Worm (Caenorhabditis elegans) whole organism, young adult: ENCODE measurements around the gene act-1.

Experiments used
- B0019.2 ChIP-seq: fragments of 200-800 bp; sonication (Bioruptor generic); conservative IDR thresholded peaks from 2 replicates; pipeline ENCODE4 v1.3.6; 2022; ENCODE audit warnings: missing genetic modification reagents, missing genetic modification characterization, missing compliant biosample characterization
- B0261.1 ChIP-seq: sonication (generic microtip); optimal IDR thresholded peaks from 2 replicates; lab custom pipeline; 2016; ENCODE audit warnings: mild to moderate bottlenecking, missing genetic modification characterization, moderate library complexity, missing compliant biosample characterization
- C06A6.2 ChIP-seq: fragments of 200-800 bp; sonication (Bioruptor generic); conservative IDR thresholded peaks from 2 replicates; pipeline ENCODE4 v1.3.6; 2022; ENCODE audit warnings: missing genetic modification characterization, missing compliant biosample characterization
- C17E4.6 ChIP-seq: fragments of 200-800 bp; sonication (Bioruptor generic); IDR thresholded peaks from 2 replicates; pipeline ENCODE4 v1.3.6; 2022; ENCODE audit warnings: missing genetic modification reagents, missing genetic modification characterization, missing compliant biosample characterization
- F10E7.11 ChIP-seq: sonication (generic microtip); optimal IDR thresholded peaks from 2 replicates; lab custom pipeline; 2017; ENCODE audit warnings: mild to moderate bottlenecking, missing genetic modification characterization, moderate library complexity, missing compliant biosample characterization
- F22D6.2 ChIP-seq: sonication (generic microtip); optimal IDR thresholded peaks from 2 replicates; lab custom pipeline; 2016; ENCODE audit warnings: mild to moderate bottlenecking, missing genetic modification characterization, missing compliant biosample characterization
- F23B12.7 ChIP-seq: sonication (generic microtip); optimal IDR thresholded peaks from 2 replicates; lab custom pipeline; 2017; ENCODE audit warnings: missing genetic modification characterization, mild to moderate bottlenecking, missing compliant biosample characterization, antibody characterized with exemption, moderate library complexity; ENCODE audit not compliant: insufficient read depth
- F37B4.10 ChIP-seq: fragments of 200-800 bp; sonication (Bioruptor generic); IDR thresholded peaks from 2 replicates; pipeline ENCODE4 v1.3.6; 2022; ENCODE audit warnings: missing genetic modification characterization, missing compliant biosample characterization
- F39B2.1 ChIP-seq: fragments of 200-800 bp; sonication (Bioruptor generic); IDR thresholded peaks from 2 replicates; pipeline ENCODE4 v1.3.6; 2022; ENCODE audit warnings: missing genetic modification reagents, missing genetic modification characterization, missing compliant biosample characterization
- K11D2.4 ChIP-seq: fragments of 200-800 bp; sonication (Bioruptor generic); IDR thresholded peaks from 2 replicates; pipeline ENCODE4 v1.3.6; 2022; ENCODE audit warnings: missing genetic modification reagents, missing genetic modification characterization, missing compliant biosample characterization
- K12H6.12 ChIP-seq: fragments of 200-800 bp; sonication (Bioruptor generic); optimal IDR thresholded peaks from 2 replicates; lab custom pipeline; 2018; ENCODE audit warnings: mild to moderate bottlenecking, missing genetic modification characterization, missing compliant biosample characterization
- T07F8.4 ChIP-seq: sonication (generic microtip); optimal IDR thresholded peaks from 2 replicates; lab custom pipeline; 2016; ENCODE audit warnings: mild to moderate bottlenecking, missing genetic modification characterization, moderate library complexity, missing compliant biosample characterization
- Y79H2A.3 ChIP-seq: fragments of 200-800 bp; sonication (Bioruptor generic); conservative IDR thresholded peaks from 2 replicates; pipeline ENCODE4 v1.3.6; 2022; ENCODE audit warnings: missing genetic modification reagents, missing genetic modification characterization, missing compliant biosample characterization
- Y95B8A.8 ChIP-seq: fragments of 200-800 bp; sonication (Bioruptor generic); IDR thresholded peaks from 2 replicates; pipeline ENCODE4 v1.3.6; 2022; ENCODE audit warnings: missing genetic modification reagents, missing genetic modification characterization, missing compliant biosample characterization
- athp-1 ChIP-seq: sonication (generic microtip); optimal IDR thresholded peaks from 2 replicates; lab custom pipeline; 2017; ENCODE audit warnings: mild to moderate bottlenecking, missing genetic modification characterization, missing compliant biosample characterization
- cebp-1 ChIP-seq, 2 experiments: fragments of 200-800 bp in 1 of 2; sonication (Bioruptor generic) in 1 of 2; sonication (generic microtip) in 1 of 2; IDR thresholded peaks in 1 of 2; optimal IDR thresholded peaks in 1 of 2; 2 replicates each; pipeline versions ENCODE4 v1.3.6 to Lab custom; 2017 to 2022; ENCODE audit warnings: missing compliant biosample characterization in 2 of 2, missing genetic modification characterization in 2 of 2, mild to moderate bottlenecking in 1 of 2, missing genetic modification reagents in 1 of 2, moderate library complexity in 1 of 2
- ceh-91 ChIP-seq: fragments of 200-800 bp; sonication (Bioruptor generic); IDR thresholded peaks from 2 replicates; pipeline ENCODE4 v1.3.6; 2022; ENCODE audit warnings: missing genetic modification reagents, missing genetic modification characterization, missing compliant biosample characterization
- dox-1 ChIP-seq: fragments of 200-800 bp; sonication (Bioruptor generic); IDR thresholded peaks from 2 replicates; pipeline ENCODE4 v1.3.6; 2022; ENCODE audit warnings: missing genetic modification reagents, missing genetic modification characterization, missing compliant biosample characterization
- dpl-1 ChIP-seq: fragments of 150-350 bp; optimal IDR thresholded peaks from 2 replicates; lab custom pipeline; 2014; ENCODE audit warnings: missing biosample characterization, missing genetic modification reagents, missing genetic modification characterization
- egl-44 ChIP-seq: fragments of 200-800 bp; sonication (Bioruptor generic); IDR thresholded peaks from 2 replicates; pipeline ENCODE4 v1.3.6; 2022; ENCODE audit warnings: missing genetic modification reagents, missing genetic modification characterization, missing compliant biosample characterization
- egrh-3 ChIP-seq: fragments of 200-800 bp; sonication (Bioruptor generic); IDR thresholded peaks from 2 replicates; pipeline ENCODE4 v1.3.6; 2022; ENCODE audit warnings: missing genetic modification reagents, missing genetic modification characterization, missing compliant biosample characterization
- ekl-4 ChIP-seq: fragments of 200-800 bp; sonication (Bioruptor generic); IDR thresholded peaks from 2 replicates; pipeline ENCODE4 v1.3.6; 2022; ENCODE audit warnings: missing genetic modification reagents, missing genetic modification characterization, missing compliant biosample characterization
- fkh-3 ChIP-seq: sonication (generic microtip); optimal IDR thresholded peaks from 2 replicates; lab custom pipeline; 2016; ENCODE audit warnings: mild to moderate bottlenecking, missing genetic modification characterization, missing compliant biosample characterization
- hmg-1.2 ChIP-seq: fragments of 200-800 bp; sonication (Bioruptor generic); IDR thresholded peaks from 2 replicates; pipeline ENCODE4 v1.3.6; 2022; ENCODE audit warnings: missing genetic modification reagents, missing genetic modification characterization, missing compliant biosample characterization
- hmg-20 ChIP-seq: fragments of 200-800 bp; sonication (Bioruptor generic); IDR thresholded peaks from 2 replicates; pipeline ENCODE4 v1.3.6; 2022; ENCODE audit warnings: missing genetic modification reagents, missing genetic modification characterization, missing compliant biosample characterization
- hrde-1 ChIP-seq: sonication (generic microtip); optimal IDR thresholded peaks from 2 replicates; lab custom pipeline; 2016; ENCODE audit warnings: missing genetic modification characterization, mild to moderate bottlenecking, missing compliant biosample characterization, moderate library complexity, missing genotype, missing genetic modification reagents, borderline replicate concordance
- lin-35 ChIP-seq, 3 experiments: fragments of 150-350 bp in 2 of 3; sonication (generic microtip) in 1 of 3; optimal IDR thresholded peaks; 2 replicates each; lab custom pipeline; 2014 to 2018; ENCODE audit warnings: missing biosample characterization in 3 of 3, missing genetic modification characterization in 3 of 3, missing genetic modification reagents in 3 of 3
- lin-40 ChIP-seq: sonication (generic microtip); optimal IDR thresholded peaks from 2 replicates; lab custom pipeline; 2016; ENCODE audit warnings: missing genetic modification characterization, mild to moderate bottlenecking, missing compliant biosample characterization, missing genotype, missing genetic modification reagents
- lir-1 ChIP-seq: fragments of 200-800 bp; sonication (Bioruptor generic); conservative IDR thresholded peaks from 2 replicates; pipeline ENCODE4 v1.3.6; 2022; ENCODE audit warnings: missing genetic modification reagents, missing genetic modification characterization, missing compliant biosample characterization
- lsl-1 ChIP-seq: fragments of 200-800 bp; sonication (Bioruptor generic); optimal IDR thresholded peaks from 2 replicates; lab custom pipeline; 2018; ENCODE audit warnings: mild to moderate bottlenecking, missing genetic modification characterization, moderate library complexity, missing compliant biosample characterization
- madf-6 ChIP-seq: fragments of 200-800 bp; sonication (Bioruptor generic); IDR thresholded peaks from 2 replicates; pipeline ENCODE4 v1.3.6; 2022; ENCODE audit warnings: missing genetic modification reagents, missing genetic modification characterization, missing compliant biosample characterization
- mel-28 ChIP-seq: sonication (generic microtip); optimal IDR thresholded peaks from 2 replicates; lab custom pipeline; 2016; ENCODE audit warnings: borderline replicate concordance, mild to moderate bottlenecking, missing genetic modification characterization, missing compliant biosample characterization
- nfyb-1 ChIP-seq: fragments of 200-800 bp; sonication (Bioruptor generic); IDR thresholded peaks from 2 replicates; pipeline ENCODE4 v1.3.6; 2022; ENCODE audit warnings: missing genetic modification reagents, missing genetic modification characterization, missing compliant biosample characterization
- nhr-90 ChIP-seq: sonication (generic microtip); optimal IDR thresholded peaks from 2 replicates; lab custom pipeline; 2016; ENCODE audit warnings: missing genotype, mild to moderate bottlenecking, missing genetic modification characterization, missing compliant biosample characterization
- rcor-1 ChIP-seq: fragments of 200-800 bp; sonication (Bioruptor generic); IDR thresholded peaks from 2 replicates; pipeline ENCODE4 v1.3.6; 2022; ENCODE audit warnings: missing genetic modification reagents, missing genetic modification characterization, missing compliant biosample characterization
- sea-2 ChIP-seq: fragments of 200-800 bp; sonication (Bioruptor generic); IDR thresholded peaks from 2 replicates; pipeline ENCODE4 v1.3.6; 2022; ENCODE audit warnings: missing genetic modification characterization, missing compliant biosample characterization
- snpc-1.3 ChIP-seq: sonication (generic microtip); optimal IDR thresholded peaks from 2 replicates; lab custom pipeline; 2017; ENCODE audit warnings: missing genetic modification characterization, mild to moderate bottlenecking, missing compliant biosample characterization, antibody characterized with exemption, moderate library complexity, missing genotype, missing genetic modification reagents; ENCODE audit not compliant: insufficient read depth
- snpc-3.4 ChIP-seq: sonication (generic microtip); optimal IDR thresholded peaks from 2 replicates; lab custom pipeline; 2017; ENCODE audit warnings: missing genetic modification characterization, mild to moderate bottlenecking, missing compliant biosample characterization, antibody characterized with exemption, moderate library complexity, missing genotype, missing genetic modification reagents
- snpc-4 ChIP-seq, 5 experiments: fragments of 150-350 bp in 1 of 5; sonication (generic microtip) in 4 of 5; optimal IDR thresholded peaks; 2 replicates each; lab custom pipeline; 2014 to 2018; ENCODE audit warnings: missing genetic modification characterization in 5 of 5, missing biosample characterization in 3 of 5, antibody characterized with exemption in 2 of 5, mild to moderate bottlenecking in 2 of 5, missing compliant biosample characterization in 2 of 5, missing genotype in 2 of 5, moderate library complexity in 2 of 5, missing genetic modification reagents in 1 of 5
- tbp1 ChIP-seq: fragments of 200-800 bp; sonication (Bioruptor generic); optimal IDR thresholded peaks from 2 replicates; lab custom pipeline; 2018; ENCODE audit warnings: mild to moderate bottlenecking, missing genetic modification characterization, missing compliant biosample characterization
- unc-130 ChIP-seq: sonication (generic microtip); optimal IDR thresholded peaks from 2 replicates; lab custom pipeline; 2016; ENCODE audit warnings: missing genetic modification reagents, missing genetic modification characterization, missing compliant biosample characterization
- xnd-1 ChIP-seq: sonication (generic microtip); optimal IDR thresholded peaks from 2 replicates; lab custom pipeline; 2016; ENCODE audit warnings: missing genotype, missing genetic modification reagents, missing genetic modification characterization, missing compliant biosample characterization
- ztf-26 ChIP-seq: sonication (generic microtip); optimal IDR thresholded peaks from 2 replicates; lab custom pipeline; 2017; ENCODE audit warnings: missing genetic modification characterization, missing compliant biosample characterization
- ztf-28 ChIP-seq: fragments of 200-800 bp; sonication (Bioruptor generic); IDR thresholded peaks from 2 replicates; pipeline ENCODE4 v1.3.6; 2022; ENCODE audit warnings: missing genetic modification reagents, missing genetic modification characterization, missing compliant biosample characterization
- ztf-6 ChIP-seq: fragments of 200-800 bp; sonication (Bioruptor generic); IDR thresholded peaks from 2 replicates; pipeline ENCODE4 v1.3.6; 2022; ENCODE audit warnings: missing genetic modification reagents, missing genetic modification characterization, missing compliant biosample characterization

The act-1 gene

DNA sequence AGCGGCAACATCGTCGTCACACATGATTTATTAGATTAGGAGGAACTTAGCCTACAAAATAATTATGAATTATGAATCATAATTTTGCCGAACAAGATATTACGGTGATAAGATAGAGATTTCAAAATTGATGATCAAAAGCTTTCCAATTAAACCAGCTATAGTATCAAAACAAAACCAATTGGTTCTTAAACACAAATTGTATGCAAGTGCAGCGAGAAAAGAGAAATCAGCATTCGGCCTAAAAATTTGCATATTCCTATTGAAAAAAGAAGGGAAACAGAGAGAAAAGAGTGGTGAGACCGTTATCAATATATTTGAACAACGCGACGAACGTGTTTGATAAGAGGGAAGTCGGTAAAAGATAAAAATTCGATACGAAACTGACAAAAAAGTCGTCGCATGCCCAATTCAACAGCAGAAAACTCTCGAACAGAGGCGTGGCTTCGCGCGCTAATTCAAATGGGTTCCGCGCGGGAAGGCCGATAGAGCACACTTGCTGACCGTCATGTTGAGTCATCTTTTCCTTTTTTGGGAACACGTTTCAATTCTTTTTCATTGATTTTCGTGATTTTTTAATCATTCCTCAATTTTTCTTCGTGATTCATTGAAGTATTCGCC, 2.6 kb upstream of the act-1 start, which contains the start of gene act-2 (continued):
- peak; percentile 86 for TF ChIP-seq ceh-91 (GFP tag; lab: Robert Waterston, UW)
- TF ChIP-seq unc-130, result peak; percentile 50
- TF ChIP-seq dpl-1, result peak; percentile 93
- peak; percentile 93 for TF ChIP-seq dox-1 (GFP tag; lab: Robert Waterston, UW)
- peak; percentile 53 for TF ChIP-seq tbp1
- 0 out of 2 replicates have a peak, but pooled peaks have one; percentile 39 for TF ChIP-seq Y79H2A.3 (GFP tag; lab: Robert Waterston, UW)
- TF ChIP-seq F22D6.2 (tag; lab: Kevin White, UChicago), result no peak
- no peak for TF ChIP-seq cebp-1 (GFP tag; IDR thresholded peaks at IDR 0.05; lab: Robert Waterston, UW)
- no peak for TF ChIP-seq cebp-1 (tag; optimal IDR thresholded peaks at IDR 0.05; lab: Kevin White, UChicago)
- TF ChIP-seq ztf-28 (GFP tag; lab: Robert Waterston, UW), result 0 out of 2 replicates have a peak, but pooled peaks have one; percentile 54
- peak; percentile 76 for TF ChIP-seq C17E4.6 (GFP tag; lab: Robert Waterston, UW)
- no peak for TF ChIP-seq fkh-3
- no peak for TF ChIP-seq F37B4.10 (GFP tag; lab: Robert Waterston, UW)
- peak; percentile 54 to 72 (median 65) for TF ChIP-seq lin-35 (GFP tag; optimal IDR thresholded peaks at IDR 0.05; lab: Kevin White, UChicago)
- no peak for TF ChIP-seq T07F8.4
- TF ChIP-seq xnd-1 (tag; lab: Kevin White, UChicago), result peak; percentile 66
- peak; percentile 22 for TF ChIP-seq F23B12.7 (tag; lab: Kevin White, UChicago)
- no peak for TF ChIP-seq F39B2.1 (GFP tag; lab: Robert Waterston, UW)
- TF ChIP-seq hmg-20 (GFP tag; lab: Robert Waterston, UW), result no peak
- peak; percentile 55 for TF ChIP-seq ztf-26 (tag; lab: Kevin White, UChicago)
- peak; percentile 55 for TF ChIP-seq lsl-1 (GFP tag; lab: Kevin White, UChicago)
- peak; percentile 83 for TF ChIP-seq snpc-3.4 (tag; lab: Kevin White, UChicago)
- no peak for TF ChIP-seq mel-28
- TF ChIP-seq K11D2.4 (GFP tag; lab: Robert Waterston, UW), result 0 out of 2 replicates have a peak, but pooled peaks have one; percentile 33
- TF ChIP-seq egrh-3 (GFP tag; lab: Robert Waterston, UW), result peak; percentile 44; the same call in 1 of the 2 replicates
- no peak for TF ChIP-seq B0261.1 (tag; lab: Kevin White, UChicago)
- TF ChIP-seq Y95B8A.8, result peak; percentile 74
- TF ChIP-seq snpc-1.3 (tag; lab: Kevin White, UChicago), result peak; percentile 76
- no peak for TF ChIP-seq snpc-4 (GFP tag; optimal IDR thresholded peaks at IDR 0.05; lab: Kevin White, UChicago)
- TF ChIP-seq snpc-4 (tag; optimal IDR thresholded peaks at IDR 0.05; lab: Kevin White, UChicago), result peak in 3 of 4 experiments; percentile 17 to 56 (median 55)
- TF ChIP-seq athp-1, result peak; percentile 22
- TF ChIP-seq madf-6 (GFP tag; lab: Robert Waterston, UW), result peak; percentile 95
- no peak for TF ChIP-seq nhr-90
- TF ChIP-seq egl-44 (GFP tag; lab: Robert Waterston, UW), result no peak
- TF ChIP-seq B0019.2, result peak; percentile 75; the same call in 1 of the 2 replicates
- TF ChIP-seq C06A6.2 (GFP tag; lab: Robert Waterston, UW), result no peak
- TF ChIP-seq hmg-1.2 (GFP tag; lab: Robert Waterston, UW), result peak; percentile 40; the same call in 1 of the 2 replicates
- peak; percentile 38 for TF ChIP-seq hrde-1 (tag; lab: Kevin White, UChicago)
- TF ChIP-seq lin-40 (tag; lab: Kevin White, UChicago), result peak; percentile 38
- no peak for TF ChIP-seq ztf-6 (GFP tag; lab: Robert Waterston, UW)
- peak; percentile 76; the same call in 1 of the 2 replicates for TF ChIP-seq nfyb-1 (GFP tag; lab: Robert Waterston, UW)
- no peak for TF ChIP-seq F10E7.11 (tag; lab: Kevin White, UChicago)
- peak; percentile 3 for TF ChIP-seq K12H6.12 (tag; lab: Kevin White, UChicago)
- no peak for TF ChIP-seq sea-2 (GFP tag; lab: Robert Waterston, UW)
- TF ChIP-seq rcor-1 (GFP tag; lab: Robert Waterston, UW), result peak; percentile 70
- peak; percentile 59; the same call in 1 of the 2 replicates for TF ChIP-seq lir-1
- TF ChIP-seq ekl-4 (GFP tag; lab: Robert Waterston, UW), result peak; percentile 73
